Fruit fly (Drosophila melanogaster): ENCODE results near the gene Bhmt.

DNA sequence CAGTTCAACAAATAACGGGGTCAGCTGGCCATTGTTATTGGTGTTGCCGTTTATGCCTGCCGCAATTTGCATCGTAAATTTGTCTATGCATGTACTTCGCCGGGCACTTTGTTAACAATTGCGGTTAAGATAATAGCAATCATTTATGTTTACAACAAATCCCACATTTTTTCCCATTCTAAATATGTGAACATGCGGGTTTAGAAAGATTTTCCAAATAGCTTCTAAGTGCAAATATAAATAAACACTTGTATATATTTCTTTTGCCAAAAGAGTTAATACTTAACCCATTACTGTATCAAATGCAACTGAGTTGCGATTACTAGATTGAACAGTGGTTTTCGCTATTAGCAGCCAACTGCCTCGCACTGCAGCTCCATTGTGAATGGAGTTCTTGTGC lies 23.9 kb upstream of the Bhmt start:
- TF ChIP-seq CG6163 (GFP tag; IDR thresholded peaks at IDR 0.05) (no peak), eg (GFP tag; IDR thresholded peaks at IDR 0.05) (peak; percentile 72), svp (GFP tag) (no peak), CG6854 (GFP tag; optimal IDR thresholded peaks at IDR 0.05) (no peak), acj6 (GFP tag; optimal IDR thresholded peaks at IDR 0.05) (no peak), net (GFP tag; optimal IDR thresholded peaks at IDR 0.05) (no peak), Hr39 (GFP tag; optimal IDR thresholded peaks at IDR 0.05) (no peak), Sox102F (GFP tag; optimal IDR thresholded peaks at IDR 0.05) (no peak), Hr4 (GFP tag; optimal IDR thresholded peaks at IDR 0.05) (peak; percentile 24), CG9139 (GFP tag; optimal IDR thresholded peaks at IDR 0.05) (no peak), CG8119 (GFP tag; IDR thresholded peaks at IDR 0.05) (peak; percentile 42; the same call in 2 of the 3 replicates), CG6276 (GFP tag; optimal IDR thresholded peaks at IDR 0.05) (peak; percentile 37), CG4318 (GFP tag; optimal IDR thresholded peaks at IDR 0.05) (no peak)
